Fruit fly (Drosophila melanogaster) whole organism, embryonic: ENCODE data around the gene CG5644.

Experiments
- Adf1 ChIP-seq: fragments of 200-800 bp; sonication (Bioruptor generic); IDR thresholded peaks from 2 replicates; pipeline ENCODE4 v1.3.6; 2022; ENCODE audit warnings: missing biosample characterization, missing genetic modification characterization
- CG11456 ChIP-seq: fragments of 200-800 bp; sonication (Bioruptor generic); IDR thresholded peaks from 3 replicates; pipeline ENCODE4 v1.3.6; 2022; ENCODE audit warnings: missing biosample characterization, missing genetic modification characterization
- CG13424 ChIP-seq: fragments of 200-800 bp; sonication (Bioruptor generic); optimal IDR thresholded peaks from 2 replicates; lab custom pipeline; 2019; ENCODE audit warnings: missing biosample characterization, mild to moderate bottlenecking, missing genetic modification characterization, moderate library complexity
- CG15011 ChIP-seq: fragments of 200-800 bp; sonication (Bioruptor generic); optimal IDR thresholded peaks from 3 replicates; lab custom pipeline; 2018; ENCODE audit warnings: missing biosample characterization, mild to moderate bottlenecking, missing genetic modification characterization
- CG15269 ChIP-seq: fragments of 200-800 bp; sonication (Bioruptor generic); optimal IDR thresholded peaks from 2 replicates; lab custom pipeline; 2018; ENCODE audit warnings: missing biosample characterization, mild to moderate bottlenecking, missing genetic modification characterization, moderate library complexity
- CG15514 ChIP-seq: fragments of 200-800 bp; sonication (Bioruptor generic); optimal IDR thresholded peaks from 3 replicates; lab custom pipeline; 2017; ENCODE audit warnings: missing biosample characterization, missing genetic modification characterization, mild to moderate bottlenecking, moderate library complexity, missing genetic modification reagents
- CG2202 ChIP-seq: fragments of 200-800 bp; sonication (Bioruptor generic); optimal IDR thresholded peaks from 2 replicates; lab custom pipeline; 2018; ENCODE audit warnings: missing biosample characterization, mild to moderate bottlenecking, missing genetic modification characterization
- CG3163 ChIP-seq: fragments of 200-800 bp; sonication (Bioruptor generic); optimal IDR thresholded peaks from 3 replicates; lab custom pipeline; 2016; ENCODE audit warnings: missing biosample characterization, missing genetic modification characterization
- CG42726 ChIP-seq: fragments of 200-800 bp; sonication (Bioruptor generic); IDR thresholded peaks from 2 replicates; pipeline ENCODE4 v1.3.6; 2022; ENCODE audit warnings: missing biosample characterization, missing genetic modification characterization; ENCODE audit not compliant: partially characterized antibody
- CG4360 ChIP-seq: fragments of 200-800 bp; sonication (Bioruptor generic); IDR thresholded peaks from 2 replicates; pipeline ENCODE4 v1.3.6; 2022; ENCODE audit warnings: missing biosample characterization, missing genetic modification characterization
- CG4707 ChIP-seq: fragments of 200-800 bp; sonication (Bioruptor generic); optimal IDR thresholded peaks from 2 replicates; lab custom pipeline; 2018; ENCODE audit warnings: missing biosample characterization, mild to moderate bottlenecking, missing genetic modification characterization, moderate library complexity
- CG5180 ChIP-seq: fragments of 200-800 bp; sonication (Bioruptor generic); optimal IDR thresholded peaks from 3 replicates; lab custom pipeline; 2017; ENCODE audit warnings: missing biosample characterization, missing genetic modification characterization, mild to moderate bottlenecking, moderate library complexity, missing genetic modification reagents
- CG6765 ChIP-seq: fragments of 200-800 bp; sonication (Bioruptor generic); optimal IDR thresholded peaks from 3 replicates; lab custom pipeline; 2017; ENCODE audit warnings: missing biosample characterization, mild to moderate bottlenecking, missing genetic modification characterization
- CG6813 ChIP-seq: fragments of 200-800 bp; sonication (Bioruptor generic); optimal IDR thresholded peaks from 2 replicates; lab custom pipeline; 2017; ENCODE audit warnings: missing biosample characterization, missing genetic modification characterization, mild to moderate bottlenecking, moderate library complexity, missing genetic modification reagents
- CrebB ChIP-seq: fragments of 200-800 bp; sonication (Bioruptor generic); optimal IDR thresholded peaks from 3 replicates; lab custom pipeline; 2018; ENCODE audit warnings: missing biosample characterization, mild to moderate bottlenecking, missing genetic modification characterization
- D ChIP-seq, 2 experiments: fragments of 200-800 bp in 1 of 2; fragments of >200 bp in 1 of 2; sonication (Bioruptor generic) in 1 of 2; optimal IDR thresholded peaks; 2 replicates in 1 of 2; 3 replicates in 1 of 2; lab custom pipeline; 2017; ENCODE audit warnings: mild to moderate bottlenecking in 1 of 2, missing biosample characterization in 1 of 2, missing genetic modification characterization in 1 of 2, missing genetic modification reagents in 1 of 2
- Doc3 ChIP-seq: fragments of 200-800 bp; sonication (Bioruptor generic); IDR thresholded peaks from 3 replicates; pipeline ENCODE4 v1.3.6; 2022; ENCODE audit warnings: missing biosample characterization, missing genetic modification characterization; ENCODE audit not compliant: partially characterized antibody
- Eip74EF ChIP-seq, 2 experiments: fragments of 200-800 bp in 1 of 2; fragments of >200 bp in 1 of 2; sonication (Bioruptor generic) in 1 of 2; optimal IDR thresholded peaks; 2 replicates each; lab custom pipeline; 2017 to 2019; ENCODE audit warnings: missing biosample characterization in 2 of 2, missing genetic modification characterization in 2 of 2, mild to moderate bottlenecking in 1 of 2, moderate library complexity in 1 of 2
- Gsc ChIP-seq: fragments of 200-800 bp; sonication (Bioruptor generic); IDR thresholded peaks from 2 replicates; pipeline ENCODE4 v1.3.6; 2022; ENCODE audit warnings: missing biosample characterization, missing genetic modification characterization
- Nf-YA ChIP-seq: fragments of 200-800 bp; sonication (Bioruptor generic); IDR thresholded peaks from 2 replicates; pipeline ENCODE4 v1.3.6; 2022; ENCODE audit warnings: missing biosample characterization, missing genetic modification characterization
- Nf-YC ChIP-seq: fragments of 200-800 bp; optimal IDR thresholded peaks from 3 replicates; lab custom pipeline; 2019; ENCODE audit warnings: missing biosample characterization, mild to moderate bottlenecking, missing genetic modification characterization, moderate library complexity
- Ptx1 ChIP-seq: fragments of 200-800 bp; sonication (Bioruptor generic); IDR thresholded peaks from 2 replicates; pipeline ENCODE4 v1.3.6; 2022; ENCODE audit warnings: missing biosample characterization, missing genetic modification characterization
- Ravus ChIP-seq: fragments of 200-800 bp; sonication (Bioruptor generic); IDR thresholded peaks from 2 replicates; pipeline ENCODE4 v1.3.6; 2022; ENCODE audit warnings: missing biosample characterization, missing genetic modification characterization
- Stat92E ChIP-seq, 3 experiments: fragments of >200 bp in 2 of 3; fragments of 200-800 bp in 1 of 3; sonication (Bioruptor generic) in 1 of 3; optimal IDR thresholded peaks; 2 replicates each; lab custom pipeline; 2017 to 2019; ENCODE audit warnings: missing biosample characterization in 3 of 3, missing genetic modification characterization in 3 of 3, mild to moderate bottlenecking in 1 of 3, moderate library complexity in 1 of 3
- Xbp1 ChIP-seq: fragments of 200-800 bp; sonication (Bioruptor generic); optimal IDR thresholded peaks from 3 replicates; lab custom pipeline; 2016; ENCODE audit warnings: missing biosample characterization, mild to moderate bottlenecking, missing genetic modification characterization
- ab ChIP-seq: fragments of 200-800 bp; sonication (Bioruptor generic); optimal IDR thresholded peaks from 2 replicates; lab custom pipeline; 2016; ENCODE audit warnings: missing biosample characterization, missing genetic modification characterization
- abd-A ChIP-seq: fragments of 200-800 bp; sonication (Bioruptor generic); optimal IDR thresholded peaks from 3 replicates; lab custom pipeline; 2019; ENCODE audit warnings: missing biosample characterization, mild to moderate bottlenecking, missing genetic modification characterization, moderate library complexity
- aop ChIP-seq: fragments of 200-800 bp; sonication (Bioruptor generic); IDR thresholded peaks from 2 replicates; pipeline ENCODE4 v1.3.6; 2022; ENCODE audit warnings: missing biosample characterization, missing genetic modification characterization
- caup ChIP-seq: fragments of 200-800 bp; sonication (Bioruptor generic); optimal IDR thresholded peaks from 3 replicates; lab custom pipeline; 2017; ENCODE audit warnings: missing biosample characterization, mild to moderate bottlenecking, missing genetic modification characterization, moderate library complexity; ENCODE audit not compliant: severe bottlenecking
- crol ChIP-seq: fragments of 200-800 bp; sonication (Bioruptor generic); IDR thresholded peaks from 2 replicates; pipeline ENCODE4 v1.3.6; 2022; ENCODE audit warnings: missing biosample characterization, missing genetic modification characterization
- disco-r ChIP-seq: fragments of 200-800 bp; sonication (Bioruptor generic); optimal IDR thresholded peaks from 2 replicates; lab custom pipeline; 2016; ENCODE audit warnings: missing biosample characterization, missing genetic modification characterization
- dpn ChIP-seq, 2 experiments: fragments of 200-800 bp; sonication (Bioruptor generic); optimal IDR thresholded peaks; 3 replicates each; lab custom pipeline; 2016; ENCODE audit warnings: missing biosample characterization in 2 of 2, missing genetic modification characterization in 2 of 2
- ems ChIP-seq: fragments of 200-800 bp; sonication (Bioruptor generic); optimal IDR thresholded peaks from 3 replicates; lab custom pipeline; 2016; ENCODE audit warnings: missing biosample characterization, missing genetic modification characterization
- esg ChIP-seq: fragments of 200-800 bp; sonication (Bioruptor generic); conservative IDR thresholded peaks from 2 replicates; pipeline ENCODE4 v1.3.6; 2022; ENCODE audit warnings: missing biosample characterization, missing genetic modification characterization
- fd96Cb ChIP-seq: fragments of 200-800 bp; sonication (Bioruptor generic); optimal IDR thresholded peaks from 2 replicates; lab custom pipeline; 2018; ENCODE audit warnings: missing biosample characterization, mild to moderate bottlenecking, missing genetic modification characterization, moderate library complexity
- klu ChIP-seq: fragments of 200-800 bp; sonication (Bioruptor generic); IDR thresholded peaks from 2 replicates; pipeline ENCODE4 v1.3.6; 2022; ENCODE audit warnings: missing biosample characterization, missing genetic modification characterization
- org-1 ChIP-seq: fragments of 200-800 bp; sonication (Bioruptor generic); optimal IDR thresholded peaks from 2 replicates; lab custom pipeline; 2017; ENCODE audit warnings: missing biosample characterization, missing genetic modification characterization
- pfk ChIP-seq: fragments of 200-800 bp; sonication (Bioruptor generic); optimal IDR thresholded peaks from 2 replicates; lab custom pipeline; 2018; ENCODE audit warnings: missing biosample characterization, mild to moderate bottlenecking, missing genetic modification characterization, moderate library complexity
- phol ChIP-seq: fragments of 200-800 bp; sonication (Bioruptor generic); optimal IDR thresholded peaks from 3 replicates; lab custom pipeline; 2018; ENCODE audit warnings: missing biosample characterization, mild to moderate bottlenecking, missing genetic modification characterization, moderate library complexity
- prd ChIP-seq, 3 experiments: fragments of >200 bp in 2 of 3; fragments of 200-800 bp in 1 of 3; sonication (Bioruptor generic) in 1 of 3; optimal IDR thresholded peaks in 2 of 3; IDR thresholded peaks in 1 of 3; 2 replicates in 2 of 3; 3 replicates in 1 of 3; pipeline versions ENCODE4 v1.3.6 to Lab custom; 2017 to 2022; ENCODE audit warnings: missing biosample characterization in 1 of 3, missing genetic modification characterization in 1 of 3
- sens ChIP-seq: fragments of 200-800 bp; sonication (Bioruptor generic); peaks from one replicate; lab custom pipeline; 2016; ENCODE audit warnings: missing biosample characterization, missing genetic modification characterization
- slou ChIP-seq: fragments of 200-800 bp; sonication (Bioruptor generic); optimal IDR thresholded peaks from 3 replicates; lab custom pipeline; 2016; ENCODE audit warnings: missing biosample characterization, missing genetic modification characterization
- sna ChIP-seq: fragments of 200-800 bp; sonication (Bioruptor generic); IDR thresholded peaks from 2 replicates; pipeline ENCODE4 v1.3.6; 2022; ENCODE audit warnings: missing biosample characterization, missing genetic modification characterization; ENCODE audit not compliant: partially characterized antibody
- sob ChIP-seq: fragments of 200-800 bp; sonication (Bioruptor generic); IDR thresholded peaks from 2 replicates; pipeline ENCODE4 v1.3.6; 2022; ENCODE audit warnings: missing biosample characterization, missing genetic modification characterization
- tap ChIP-seq: fragments of 200-800 bp; optimal IDR thresholded peaks from 3 replicates; lab custom pipeline; 2019; ENCODE audit warnings: missing biosample characterization, mild to moderate bottlenecking, missing genetic modification characterization, moderate library complexity
- zen ChIP-seq: fragments of 200-800 bp; sonication (Bioruptor generic); optimal IDR thresholded peaks from 3 replicates; lab custom pipeline; 2018; ENCODE audit warnings: missing biosample characterization, mild to moderate bottlenecking, missing genetic modification characterization, moderate library complexity

The CG5644 gene

DNA sequence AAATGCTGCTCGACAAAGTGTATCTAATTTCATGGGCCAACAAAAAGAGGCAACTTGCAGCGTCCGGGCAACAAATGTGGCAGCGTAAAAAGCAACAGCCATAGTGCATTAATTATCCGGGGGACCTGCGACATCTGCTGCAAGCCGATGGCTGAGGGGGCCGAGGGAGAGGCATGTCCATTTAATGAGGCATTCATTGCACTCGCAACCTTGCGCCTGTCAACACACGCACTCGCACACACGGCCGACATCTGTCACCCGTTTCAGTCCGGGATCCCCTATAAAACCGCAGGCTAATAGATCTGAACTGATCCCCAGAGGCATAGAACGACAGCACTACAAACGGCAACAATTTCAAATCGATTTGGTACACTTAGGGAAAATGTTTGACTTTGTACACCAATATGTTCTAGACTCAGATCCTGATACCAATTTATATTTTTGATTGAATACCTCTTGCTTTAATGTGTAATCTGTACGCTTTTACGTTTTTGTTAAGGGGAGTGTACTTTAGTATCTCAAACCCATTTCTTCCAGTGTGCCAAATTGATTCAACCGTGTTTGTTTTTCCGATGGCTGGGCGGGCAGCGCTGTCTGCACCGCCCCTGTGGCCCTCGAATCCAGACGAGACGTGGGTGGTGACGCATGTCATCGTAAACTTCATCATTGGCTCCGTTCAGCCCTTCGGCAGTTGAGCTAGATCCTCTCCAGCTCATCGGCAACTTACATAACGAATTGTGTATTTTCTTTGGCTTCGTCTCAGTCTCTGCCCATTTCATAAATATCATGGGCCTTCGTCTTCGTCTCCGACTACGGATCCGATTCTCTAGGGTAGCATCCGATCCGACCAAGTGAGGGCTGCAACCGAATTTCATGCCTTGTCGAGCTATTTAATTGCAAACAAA, 32.1 kb upstream of the CG5644 start (continued):
- TF ChIP-seq sens (GFP tag; lab: Kevin White, UChicago): peak; percentile 98
- TF ChIP-seq slou (GFP tag; lab: Kevin White, UChicago): peak; percentile 40
- TF ChIP-seq D (optimal IDR thresholded peaks at IDR 0.05; lab: Kevin White, UChicago): peak; percentile 33
- peak; percentile 84 for TF ChIP-seq D (GFP tag; optimal IDR thresholded peaks at IDR 0.05; lab: Kevin White, UChicago)
- no peak for TF ChIP-seq pfk
- peak; percentile 46 for TF ChIP-seq zen (tag; lab: Kevin White, UChicago)
- no peak for TF ChIP-seq CG15011 (GFP tag; lab: Kevin White, UChicago)
- peak; percentile 79 for TF ChIP-seq CG6813
- peak; percentile 70 for TF ChIP-seq CG2202 (tag; lab: Kevin White, UChicago)
- TF ChIP-seq CG15514 (GFP tag; lab: Kevin White, UChicago): no peak
- no peak for TF ChIP-seq prd (optimal IDR thresholded peaks at IDR 0.05; lab: Kevin White, UChicago)
- peak; percentile 90 for TF ChIP-seq prd (GFP tag; IDR thresholded peaks at IDR 0.05; lab: Robert Waterston, UW)
- TF ChIP-seq CG4360 (GFP tag; lab: Robert Waterston, UW): no peak; the same call in 1 of the 2 replicates
- TF ChIP-seq Ravus: no peak; the same call in 1 of the 2 replicates
- TF ChIP-seq CG6765 (GFP tag; lab: Kevin White, UChicago): no peak
- peak in 1 of 3 experiments; percentile 55 for TF ChIP-seq Stat92E (GFP tag; optimal IDR thresholded peaks at IDR 0.05; lab: Kevin White, UChicago)
- TF ChIP-seq sna: no peak
- peak; percentile 4 for TF ChIP-seq caup (GFP tag; lab: Kevin White, UChicago)
- TF ChIP-seq abd-A: peak; percentile 16
- peak; percentile 53 for TF ChIP-seq CG3163 (GFP tag; lab: Kevin White, UChicago)
- TF ChIP-seq klu (GFP tag; lab: Robert Waterston, UW): peak; percentile 55; the same call in 1 of the 2 replicates
- TF ChIP-seq fd96Cb (tag; lab: Kevin White, UChicago): peak; percentile 82
- peak; percentile 70 to 86 for TF ChIP-seq dpn (GFP tag; optimal IDR thresholded peaks at IDR 0.05; lab: Kevin White, UChicago)
- peak; percentile 16 for TF ChIP-seq CG5180 (GFP tag; lab: Kevin White, UChicago)
- TF ChIP-seq Xbp1 (GFP tag; lab: Kevin White, UChicago): peak; percentile 59
- TF ChIP-seq crol (GFP tag; lab: Robert Waterston, UW): peak; percentile 64
- TF ChIP-seq aop (GFP tag; lab: Robert Waterston, UW): no peak
- TF ChIP-seq CrebB (tag; lab: Kevin White, UChicago): no peak
- TF ChIP-seq tap (tag; lab: Kevin White, UChicago): no peak
- no peak for TF ChIP-seq CG15269 (tag; lab: Kevin White, UChicago)
- no peak for TF ChIP-seq Eip74EF (GFP tag; optimal IDR thresholded peaks at IDR 0.05; lab: Kevin White, UChicago)
- TF ChIP-seq sob (GFP tag; lab: Robert Waterston, UW): peak; percentile 69
- TF ChIP-seq CG42726 (GFP tag; lab: Robert Waterston, UW): no peak
- peak; percentile 68 for TF ChIP-seq ems (GFP tag; lab: Kevin White, UChicago)
- no peak for TF ChIP-seq CG4707
- no peak for TF ChIP-seq Doc3 (GFP tag; lab: Robert Waterston, UW)
- peak; percentile 71 for TF ChIP-seq Gsc (GFP tag; lab: Robert Waterston, UW)
- peak; percentile 69 for TF ChIP-seq Ptx1
- peak; percentile 48; the same call in 1 of the 2 replicates for TF ChIP-seq Nf-YA (GFP tag; lab: Robert Waterston, UW)
- peak; percentile 67 for TF ChIP-seq CG13424 (tag; lab: Kevin White, UChicago)
- peak; percentile 68; the same call in 2 of the 3 replicates for TF ChIP-seq CG11456
- peak; percentile 82 for TF ChIP-seq phol (tag; lab: Kevin White, UChicago)
- no peak for TF ChIP-seq Adf1
- TF ChIP-seq disco-r: peak; percentile 34
- TF ChIP-seq Nf-YC (tag; lab: Kevin White, UChicago): no peak
- TF ChIP-seq esg (GFP tag; lab: Robert Waterston, UW): peak; percentile 69
- peak; percentile 16 for TF ChIP-seq ab (GFP tag; lab: Kevin White, UChicago)
- TF ChIP-seq org-1: peak; percentile 75
